Fruit fly (Drosophila melanogaster): Measurements from ENCODE around the gene CG15172.

Gene CG15172

dm6 chr2L:18995660-18996417 lies 26.4 kb upstream of the CG15172 start, which contains the start of gene CG10650 (continued):
- TF ChIP-seq CG12299 (tag; optimal IDR thresholded peaks at IDR 0.05) (no peak), GATAe (GFP tag; conservative IDR thresholded peaks at IDR 0.05) (peak; percentile 37), Nf-YB (GFP tag; optimal IDR thresholded peaks at IDR 0.05) (peak; percentile 10)

dm6 chr2L:18997148-18997547 lies 25.1 kb upstream of the CG15172 start, which contains the start of gene CG31792:
CG31792 (plus strand) TSS chr2L:18997448.
- TF ChIP-seq sd (tag; optimal IDR thresholded peaks at IDR 0.05) (peak; percentile 4), CG34376 (GFP tag; optimal IDR thresholded peaks at IDR 0.05) (peak; percentile 12), CG15269 (tag; optimal IDR thresholded peaks at IDR 0.05) (peak; percentile 18), CG2678 (tag; optimal IDR thresholded peaks at IDR 0.05) (peak; percentile 3), CG6765 (GFP tag; optimal IDR thresholded peaks at IDR 0.05) (no peak), exex (tag; optimal IDR thresholded peaks at IDR 0.05) (peak; percentile 48), CoRest (tag; optimal IDR thresholded peaks at IDR 0.05) (no peak), Lhr (GFP tag; optimal IDR thresholded peaks at IDR 0.05) (no peak)

dm6 chr2L:19002468-19002867 lies 19.7 kb upstream of the CG15172 start:
- TF ChIP-seq CG13296 (GFP tag; optimal IDR thresholded peaks at IDR 0.05) (no peak), exex (tag; optimal IDR thresholded peaks at IDR 0.05) (peak; percentile 66), CG10959 (GFP tag; IDR thresholded peaks at IDR 0.05) (no peak), BtbVII (GFP tag; optimal IDR thresholded peaks at IDR 0.05) (no peak), CG12769 (tag; optimal IDR thresholded peaks at IDR 0.05) (no peak), Bdp1 (GFP tag; optimal IDR thresholded peaks at IDR 0.05) (no peak), CG16779 (GFP tag; IDR thresholded peaks at IDR 0.05) (no peak), gce (GFP tag; IDR thresholded peaks at IDR 0.05) (no peak), danr (GFP tag; IDR thresholded peaks at IDR 0.05) (no peak), CG8924 (tag; optimal IDR thresholded peaks at IDR 0.05) (no peak), Lhr (GFP tag; optimal IDR thresholded peaks at IDR 0.05) (no peak), mirr (GFP tag; optimal IDR thresholded peaks at IDR 0.05) (peak; percentile 62), Lim3 (GFP tag; IDR thresholded peaks at IDR 0.05) (no peak), zfh2 (GFP tag; optimal IDR thresholded peaks at IDR 0.05) (no peak)

- TF ChIP-seq grau (tag; optimal IDR thresholded peaks at IDR 0.05) (peak; percentile 72), Xrp1 (GFP tag; IDR thresholded peaks at IDR 0.05) (peak; percentile 44; the same call in 1 of the 2 replicates), Spps (tag; optimal IDR thresholded peaks at IDR 0.05) (no peak), CG11696 (GFP tag; IDR thresholded peaks at IDR 0.05) (0 out of 2 replicates have a peak, but pooled peaks have one; percentile 27), pan (optimal IDR thresholded peaks at IDR 0.05) (no peak), pan (GFP tag; optimal IDR thresholded peaks at IDR 0.05 in 1 of 2, IDR thresholded peaks at IDR 0.05 in 1 of 2) (peak in 1 of 2 experiments; percentile 63), CG15601 (tag; optimal IDR thresholded peaks at IDR 0.05) (no peak), CG2678 (tag; optimal IDR thresholded peaks at IDR 0.05) (peak; percentile 79), CG14050 (GFP tag; IDR thresholded peaks at IDR 0.05) (peak; percentile 12; the same call in 1 of the 3 replicates), CG6683 (GFP tag; optimal IDR thresholded peaks at IDR 0.05) (peak; percentile 52), CG10366 (GFP tag; IDR thresholded peaks at IDR 0.05) (0 out of 2 replicates have a peak, but pooled peaks have one; percentile 24), Dbx (GFP tag; IDR thresholded peaks at IDR 0.05) (peak; percentile 64; the same call in 2 of the 3 replicates), Hmr (GFP tag; optimal IDR thresholded peaks at IDR 0.05) (peak; percentile 72), Meics (GFP tag; optimal IDR thresholded peaks at IDR 0.05) (peak; percentile 78), CG18599 (GFP tag; optimal IDR thresholded peaks at IDR 0.05) (peak; percentile 82), CG3281 (GFP tag; optimal IDR thresholded peaks at IDR 0.05) (peak; percentile 76), exex (tag; optimal IDR thresholded peaks at IDR 0.05) (peak; percentile 68), cg (GFP tag; optimal IDR thresholded peaks at IDR 0.05) (peak; percentile 72), NfI (GFP tag; optimal IDR thresholded peaks at IDR 0.05) (peak; percentile 58), CG4360 (GFP tag; IDR thresholded peaks at IDR 0.05) (no peak), CG4424 (GFP tag; optimal IDR thresholded peaks at IDR 0.05) (peak; percentile 23), CG11456 (GFP tag; IDR thresholded peaks at IDR 0.05) (peak; percentile 53; the same call in 1 of the 3 replicates), Oli (tag; optimal IDR thresholded peaks at IDR 0.05) (peak; percentile 23)
Measured at dm6 chr2L:19002959-19003371, 19.3 kb upstream of the CG15172 start, which contains the start of gene CG31793. CG31793 (plus strand) TSS chr2L:19003367.
